Fruit fly (Drosophila melanogaster) whole organism: ENCODE data around the gene CSN3.

ENCODE experiments used
- CG8478 ChIP-seq: fragments of >200 bp; optimal IDR thresholded peaks from 2 replicates; lab custom pipeline; 2018; ENCODE audit warnings: inconsistent platforms
- Dll ChIP-seq: fragments of >200 bp; optimal IDR thresholded peaks from 2 replicates; lab custom pipeline; 2017
- EcR ChIP-seq, 2 experiments: fragments of >200 bp; optimal IDR thresholded peaks; 2 replicates each; lab custom pipeline; 2017; ENCODE audit warnings: missing biosample characterization in 2 of 2, missing genetic modification characterization in 2 of 2, missing genetic modification reagents in 2 of 2
- pan ChIP-seq: fragments of >200 bp; optimal IDR thresholded peaks from 2 replicates; lab custom pipeline; 2017
- psq ChIP-seq: fragments of >200 bp; optimal IDR thresholded peaks from 2 replicates; lab custom pipeline; 2017
- usp ChIP-seq: fragments of >200 bp; optimal IDR thresholded peaks from 2 replicates; lab custom pipeline; 2017; ENCODE audit warnings: missing biosample characterization, missing genetic modification characterization, mixed read lengths

The CSN3 gene

dm6 chr3L:20827962-20828361 lies 13.4 kb downstream of the CSN3 start:
- TF ChIP-seq pan (lab: Kevin White, UChicago) = no peak
- TF ChIP-seq EcR (GFP tag; optimal IDR thresholded peaks at IDR 0.05; lab: Kevin White, UChicago) = no peak
- no peak for TF ChIP-seq CG8478 (lab: Kevin White, UChicago)
- no peak for TF ChIP-seq Dll
- no peak for TF ChIP-seq psq (lab: Kevin White, UChicago)
- no peak for TF ChIP-seq usp (GFP tag; lab: Kevin White, UChicago)

dm6 chr3L:20826950-20827910 lies 14.1 kb downstream of the CSN3 start:
- TF ChIP-seq pan (lab: Kevin White, UChicago) (no peak), CG8478 (lab: Kevin White, UChicago) (no peak), psq (lab: Kevin White, UChicago) (no peak), Dll (no peak), EcR (GFP tag; optimal IDR thresholded peaks at IDR 0.05; lab: Kevin White, UChicago) (no peak), usp (GFP tag; lab: Kevin White, UChicago) (no peak)

- no peak for TF ChIP-seq EcR (GFP tag; optimal IDR thresholded peaks at IDR 0.05; lab: Kevin White, UChicago)
Observed at dm6 chr3L:20823206-20823803, 18.1 kb downstream of the CSN3 start.

dm6 chr3L:20817927-20818326 lies 23.4 kb downstream of the CSN3 start, which contains the start of gene Mst77F:
TSS of gene Mst77F (minus strand) at chr3L:20818027.
- TF ChIP-seq Dll (no peak), CG8478 (lab: Kevin White, UChicago) (no peak), usp (GFP tag; lab: Kevin White, UChicago) (no peak), psq (lab: Kevin White, UChicago) (no peak), EcR (GFP tag; optimal IDR thresholded peaks at IDR 0.05; lab: Kevin White, UChicago) (no peak), pan (lab: Kevin White, UChicago) (no peak)

- no peak for TF ChIP-seq usp (GFP tag; lab: Kevin White, UChicago)
- no peak for TF ChIP-seq EcR (GFP tag; optimal IDR thresholded peaks at IDR 0.05; lab: Kevin White, UChicago)
- TF ChIP-seq pan (lab: Kevin White, UChicago) = no peak
- no peak for TF ChIP-seq CG8478 (lab: Kevin White, UChicago)
- TF ChIP-seq Dll = no peak
- no peak for TF ChIP-seq psq (lab: Kevin White, UChicago)
Observed at dm6 chr3L:20815666-20816375, 25.6 kb downstream of the CSN3 start, which contains the start of the genes CG3618 and Pka-R1. TSS of gene CG3618 (minus strand) at chr3L:20816075. TSS of gene Pka-R1 (plus strand) at chr3L:20816118.

- TF ChIP-seq Dll (no peak), EcR (GFP tag; optimal IDR thresholded peaks at IDR 0.05; lab: Kevin White, UChicago) (no peak), CG8478 (lab: Kevin White, UChicago) (no peak), pan (lab: Kevin White, UChicago) (no peak), usp (GFP tag; lab: Kevin White, UChicago) (no peak), psq (lab: Kevin White, UChicago) (no peak)
Observed at dm6 chr3L:20809088-20809999, 32.0 kb downstream of the CSN3 start, which contains the start of the genes CG3634 and HIPP1. TSS of gene CG3634 (minus strand) at chr3L:20809272. TSS of gene HIPP1 (plus strand) at chr3L:20809669.

- TF ChIP-seq psq (lab: Kevin White, UChicago) (no peak), CG8478 (lab: Kevin White, UChicago) (no peak), pan (lab: Kevin White, UChicago) (no peak), Dll (no peak), usp (GFP tag; lab: Kevin White, UChicago) (no peak), EcR (GFP tag; optimal IDR thresholded peaks at IDR 0.05; lab: Kevin White, UChicago) (no peak)
Observed at dm6 chr3L:20800208-20800607, 41.2 kb downstream of the CSN3 start, which contains the start of gene Spc105R. TSS of gene Spc105R (plus strand) at chr3L:20800410.

- TF ChIP-seq CG8478 (lab: Kevin White, UChicago) (no peak), psq (lab: Kevin White, UChicago) (no peak), usp (GFP tag; lab: Kevin White, UChicago) (no peak), EcR (GFP tag; optimal IDR thresholded peaks at IDR 0.05; lab: Kevin White, UChicago) (no peak), Dll (no peak), pan (lab: Kevin White, UChicago) (no peak)
Observed at dm6 chr3L:20798325-20798846, 43.0 kb downstream of the CSN3 start, which contains the start of the genes CG3698 and tzn. TSS of gene CG3698 (minus strand) at chr3L:20798375. TSS of gene tzn (plus strand) at chr3L:20798645.

- TF ChIP-seq EcR (GFP tag; optimal IDR thresholded peaks at IDR 0.05; lab: Kevin White, UChicago) (no peak), Dll (no peak), usp (GFP tag; lab: Kevin White, UChicago) (no peak), pan (lab: Kevin White, UChicago) (no peak), CG8478 (lab: Kevin White, UChicago) (no peak), psq (lab: Kevin White, UChicago) (no peak)
Observed at dm6 chr3L:20797379-20797778, 44.0 kb downstream of the CSN3 start.

dm6 chr3L:20796757-20797156 lies 44.6 kb downstream of the CSN3 start:
- TF ChIP-seq pan (lab: Kevin White, UChicago) (no peak), EcR (GFP tag; optimal IDR thresholded peaks at IDR 0.05; lab: Kevin White, UChicago) (no peak), CG8478 (lab: Kevin White, UChicago) (no peak), usp (GFP tag; lab: Kevin White, UChicago) (no peak), psq (lab: Kevin White, UChicago) (no peak), Dll (no peak)
